Worm (Caenorhabditis elegans) whole organism, young adult: ENCODE measurements around the gene Y62H9A.12.

Experiments used
- B0261.1 ChIP-seq: sonication (generic microtip); optimal IDR thresholded peaks from 2 replicates; lab custom pipeline; 2016; ENCODE audit warnings: mild to moderate bottlenecking, missing genetic modification characterization, moderate library complexity, missing compliant biosample characterization
- B0336.3 ChIP-seq: fragments of 200-800 bp; sonication (Bioruptor generic); IDR thresholded peaks from 2 replicates; pipeline ENCODE4 v1.3.6; 2022; ENCODE audit warnings: missing genetic modification characterization, missing compliant biosample characterization
- C17E4.6 ChIP-seq: fragments of 200-800 bp; sonication (Bioruptor generic); IDR thresholded peaks from 2 replicates; pipeline ENCODE4 v1.3.6; 2022; ENCODE audit warnings: missing genetic modification reagents, missing genetic modification characterization, missing compliant biosample characterization
- F10E7.11 ChIP-seq: sonication (generic microtip); optimal IDR thresholded peaks from 2 replicates; lab custom pipeline; 2017; ENCODE audit warnings: mild to moderate bottlenecking, missing genetic modification characterization, moderate library complexity, missing compliant biosample characterization
- F39B2.1 ChIP-seq: fragments of 200-800 bp; sonication (Bioruptor generic); IDR thresholded peaks from 2 replicates; pipeline ENCODE4 v1.3.6; 2022; ENCODE audit warnings: missing genetic modification reagents, missing genetic modification characterization, missing compliant biosample characterization
- F52B5.7 ChIP-seq: sonication (generic microtip); optimal IDR thresholded peaks from 2 replicates; lab custom pipeline; 2016; ENCODE audit warnings: mild to moderate bottlenecking, missing genetic modification characterization, missing compliant biosample characterization
- K12H6.12 ChIP-seq: fragments of 200-800 bp; sonication (Bioruptor generic); optimal IDR thresholded peaks from 2 replicates; lab custom pipeline; 2018; ENCODE audit warnings: mild to moderate bottlenecking, missing genetic modification characterization, missing compliant biosample characterization
- T26A5.8 ChIP-seq: sonication (generic microtip); optimal IDR thresholded peaks from 2 replicates; lab custom pipeline; 2016; ENCODE audit warnings: missing genetic modification characterization, missing compliant biosample characterization
- Y56A3A.18 ChIP-seq: fragments of 200-800 bp; sonication (Bioruptor generic); IDR thresholded peaks from 2 replicates; pipeline ENCODE4 v1.3.6; 2022; ENCODE audit warnings: missing genetic modification reagents, missing genetic modification characterization, missing compliant biosample characterization
- Y67H2A.10 ChIP-seq: fragments of 200-800 bp; sonication (Bioruptor generic); conservative IDR thresholded peaks from 2 replicates; pipeline ENCODE4 v1.3.6; 2022; ENCODE audit warnings: missing genetic modification reagents, missing genetic modification characterization, missing compliant biosample characterization
- ZK185.1 ChIP-seq: sonication (generic microtip); optimal IDR thresholded peaks from 2 replicates; lab custom pipeline; 2016; ENCODE audit warnings: mild to moderate bottlenecking, missing genetic modification characterization, missing compliant biosample characterization; ENCODE audit not compliant: poor library complexity, severe bottlenecking
- atf-7 ChIP-seq: sonication (generic microtip); optimal IDR thresholded peaks from 2 replicates; lab custom pipeline; 2017; ENCODE audit warnings: mild to moderate bottlenecking, missing genetic modification characterization, missing compliant biosample characterization
- athp-1 ChIP-seq: sonication (generic microtip); optimal IDR thresholded peaks from 2 replicates; lab custom pipeline; 2017; ENCODE audit warnings: mild to moderate bottlenecking, missing genetic modification characterization, missing compliant biosample characterization
- attf-6 ChIP-seq: fragments of 200-800 bp; sonication (Bioruptor generic); IDR thresholded peaks from 2 replicates; pipeline ENCODE4 v1.3.6; 2022; ENCODE audit warnings: missing genetic modification reagents, missing genetic modification characterization, missing compliant biosample characterization
- cebp-1 ChIP-seq, 2 experiments: fragments of 200-800 bp in 1 of 2; sonication (Bioruptor generic) in 1 of 2; sonication (generic microtip) in 1 of 2; IDR thresholded peaks in 1 of 2; optimal IDR thresholded peaks in 1 of 2; 2 replicates each; pipeline versions ENCODE4 v1.3.6 to Lab custom; 2017 to 2022; ENCODE audit warnings: missing compliant biosample characterization in 2 of 2, missing genetic modification characterization in 2 of 2, mild to moderate bottlenecking in 1 of 2, missing genetic modification reagents in 1 of 2, moderate library complexity in 1 of 2
- ceh-58 ChIP-seq: fragments of 200-800 bp; sonication (Bioruptor generic); IDR thresholded peaks from 2 replicates; pipeline ENCODE4 v1.3.6; 2022; ENCODE audit warnings: missing genetic modification characterization, missing compliant biosample characterization
- die-1 ChIP-seq: sonication (generic microtip); optimal IDR thresholded peaks from 2 replicates; lab custom pipeline; 2016; ENCODE audit warnings: missing genotype, mild to moderate bottlenecking, missing genetic modification characterization, missing compliant biosample characterization
- egl-18 ChIP-seq: fragments of 200-800 bp; sonication (Bioruptor generic); IDR thresholded peaks from 2 replicates; pipeline ENCODE4 v1.3.6; 2022; ENCODE audit warnings: missing genetic modification reagents, missing genetic modification characterization, missing compliant biosample characterization
- ets-4 ChIP-seq: fragments of 200-800 bp; sonication (Bioruptor generic); optimal IDR thresholded peaks from 2 replicates; lab custom pipeline; 2018; ENCODE audit warnings: mild to moderate bottlenecking, missing genetic modification characterization, missing compliant biosample characterization
- hmg-1.2 ChIP-seq: fragments of 200-800 bp; sonication (Bioruptor generic); IDR thresholded peaks from 2 replicates; pipeline ENCODE4 v1.3.6; 2022; ENCODE audit warnings: missing genetic modification reagents, missing genetic modification characterization, missing compliant biosample characterization
- lag-1 ChIP-seq: fragments of 200-800 bp; sonication (Bioruptor generic); IDR thresholded peaks from 2 replicates; pipeline ENCODE4 v1.3.6; 2022; ENCODE audit warnings: missing genetic modification reagents, missing genetic modification characterization, missing compliant biosample characterization
- lin-35 ChIP-seq, 3 experiments: fragments of 150-350 bp in 2 of 3; sonication (generic microtip) in 1 of 3; optimal IDR thresholded peaks; 2 replicates each; lab custom pipeline; 2014 to 2018; ENCODE audit warnings: missing biosample characterization in 3 of 3, missing genetic modification characterization in 3 of 3, missing genetic modification reagents in 3 of 3
- mel-28 ChIP-seq: sonication (generic microtip); optimal IDR thresholded peaks from 2 replicates; lab custom pipeline; 2016; ENCODE audit warnings: borderline replicate concordance, mild to moderate bottlenecking, missing genetic modification characterization, missing compliant biosample characterization
- nhr-179 ChIP-seq: sonication (generic microtip); optimal IDR thresholded peaks from 2 replicates; lab custom pipeline; 2016; ENCODE audit warnings: mild to moderate bottlenecking, missing genetic modification characterization, missing compliant biosample characterization
- nhr-80 ChIP-seq: sonication (generic microtip); optimal IDR thresholded peaks from 2 replicates; lab custom pipeline; 2016; ENCODE audit warnings: missing genetic modification characterization, missing compliant biosample characterization
- nhr-90 ChIP-seq: sonication (generic microtip); optimal IDR thresholded peaks from 2 replicates; lab custom pipeline; 2016; ENCODE audit warnings: missing genotype, mild to moderate bottlenecking, missing genetic modification characterization, missing compliant biosample characterization
- pha-4 ChIP-seq: fragments of 150-350 bp; sonication (generic microtip); optimal IDR thresholded peaks from 2 replicates; lab custom pipeline; 2014; ENCODE audit warnings: missing biosample characterization, missing genetic modification reagents, missing genetic modification characterization
- snpc-1.1 ChIP-seq: sonication (generic microtip); optimal IDR thresholded peaks from 2 replicates; lab custom pipeline; 2017; ENCODE audit warnings: missing genetic modification characterization, mild to moderate bottlenecking, missing compliant biosample characterization, antibody characterized with exemption, moderate library complexity, missing genotype, missing genetic modification reagents; ENCODE audit not compliant: insufficient read depth
- snpc-1.3 ChIP-seq: sonication (generic microtip); optimal IDR thresholded peaks from 2 replicates; lab custom pipeline; 2017; ENCODE audit warnings: missing genetic modification characterization, mild to moderate bottlenecking, missing compliant biosample characterization, antibody characterized with exemption, moderate library complexity, missing genotype, missing genetic modification reagents; ENCODE audit not compliant: insufficient read depth
- snpc-3.4 ChIP-seq: sonication (generic microtip); optimal IDR thresholded peaks from 2 replicates; lab custom pipeline; 2017; ENCODE audit warnings: missing genetic modification characterization, mild to moderate bottlenecking, missing compliant biosample characterization, antibody characterized with exemption, moderate library complexity, missing genotype, missing genetic modification reagents
- tbx-9 ChIP-seq: sonication (generic microtip); optimal IDR thresholded peaks from 2 replicates; lab custom pipeline; 2016; ENCODE audit warnings: borderline replicate concordance, missing genetic modification characterization, inconsistent platforms, missing compliant biosample characterization
- unc-130 ChIP-seq: sonication (generic microtip); optimal IDR thresholded peaks from 2 replicates; lab custom pipeline; 2016; ENCODE audit warnings: missing genetic modification reagents, missing genetic modification characterization, missing compliant biosample characterization
- xnd-1 ChIP-seq: sonication (generic microtip); optimal IDR thresholded peaks from 2 replicates; lab custom pipeline; 2016; ENCODE audit warnings: missing genotype, missing genetic modification reagents, missing genetic modification characterization, missing compliant biosample characterization
- ztf-25 ChIP-seq: fragments of 200-800 bp; sonication (Bioruptor generic); IDR thresholded peaks from 2 replicates; pipeline ENCODE4 v1.3.6; 2022; ENCODE audit warnings: missing genetic modification reagents, missing genetic modification characterization, missing compliant biosample characterization
- ztf-28 ChIP-seq: fragments of 200-800 bp; sonication (Bioruptor generic); IDR thresholded peaks from 2 replicates; pipeline ENCODE4 v1.3.6; 2022; ENCODE audit warnings: missing genetic modification reagents, missing genetic modification characterization, missing compliant biosample characterization
- ztf-3 ChIP-seq: fragments of 200-800 bp; sonication (Bioruptor generic); optimal IDR thresholded peaks from 2 replicates; lab custom pipeline; 2018; ENCODE audit warnings: mild to moderate bottlenecking, missing genetic modification characterization, missing compliant biosample characterization
- ztf-6 ChIP-seq: fragments of 200-800 bp; sonication (Bioruptor generic); IDR thresholded peaks from 2 replicates; pipeline ENCODE4 v1.3.6; 2022; ENCODE audit warnings: missing genetic modification reagents, missing genetic modification characterization, missing compliant biosample characterization

The Y62H9A.12 gene

ce11 chrX:11908226-11908625, 5.7 kb upstream of the Y62H9A.12 start:
- TF ChIP-seq ztf-25 (GFP tag; lab: Robert Waterston, UW) (no peak), F39B2.1 (no peak), atf-7 (tag; lab: Kevin White, UChicago) (no peak), egl-18 (GFP tag; lab: Robert Waterston, UW) (no peak), ztf-6 (no peak), die-1 (tag; lab: Kevin White, UChicago) (no peak), K12H6.12 (tag; lab: Kevin White, UChicago) (no peak), ztf-28 (GFP tag; lab: Robert Waterston, UW) (no peak), unc-130 (GFP tag; lab: Kevin White, UChicago) (no peak), xnd-1 (tag; lab: Kevin White, UChicago) (no peak), B0336.3 (GFP tag; lab: Robert Waterston, UW) (no peak), B0261.1 (tag; lab: Kevin White, UChicago) (no peak)

ce11 chrX:11909168-11909567, 4.8 kb upstream of the Y62H9A.12 start:
- no peak for TF ChIP-seq nhr-90 (tag; lab: Kevin White, UChicago)
- no peak for TF ChIP-seq T26A5.8 (tag; lab: Kevin White, UChicago)
- TF ChIP-seq pha-4 (tag; lab: Kevin White, UChicago): no peak
- no peak for TF ChIP-seq lin-35 (GFP tag; optimal IDR thresholded peaks at IDR 0.05; lab: Kevin White, UChicago)
- no peak for TF ChIP-seq athp-1 (tag; lab: Kevin White, UChicago)
- TF ChIP-seq F52B5.7 (tag; lab: Kevin White, UChicago): no peak
- peak; percentile 35 for TF ChIP-seq ets-4
- no peak for TF ChIP-seq tbx-9 (tag; lab: Kevin White, UChicago)
- TF ChIP-seq ztf-6: no peak
- TF ChIP-seq F10E7.11 (tag; lab: Kevin White, UChicago): no peak
- peak; percentile 66 for TF ChIP-seq nhr-80 (tag; lab: Kevin White, UChicago)
- no peak for TF ChIP-seq lag-1 (GFP tag; lab: Robert Waterston, UW)
- no peak for TF ChIP-seq B0336.3 (GFP tag; lab: Robert Waterston, UW)
- TF ChIP-seq, all 124 proteins: peak for 2

- TF ChIP-seq hmg-1.2 (GFP tag; lab: Robert Waterston, UW): no peak
- no peak for TF ChIP-seq C17E4.6 (GFP tag; lab: Robert Waterston, UW)
- peak; percentile 15 for TF ChIP-seq nhr-80 (tag; lab: Kevin White, UChicago)
- TF ChIP-seq ZK185.1: no peak
Measured at ce11 chrX:11910046-11910445, 3.9 kb upstream of the Y62H9A.12 start, which contains the start of gene Y62H9A.15. Gene Y62H9A.15 (minus strand): TSS chrX:11910145.

ce11 chrX:11916705-11917104, 2.8 kb downstream of the Y62H9A.12 start, which contains the start of gene Y62H9A.13:
Gene Y62H9A.13 (plus strand): TSS chrX:11917005.
- TF ChIP-seq T26A5.8 (tag; lab: Kevin White, UChicago): no peak
- TF ChIP-seq snpc-1.1: no peak
- TF ChIP-seq unc-130 (GFP tag; lab: Kevin White, UChicago): no peak
- TF ChIP-seq mel-28: no peak
- no peak for TF ChIP-seq Y56A3A.18 (GFP tag; lab: Robert Waterston, UW)
- TF ChIP-seq cebp-1 (GFP tag; IDR thresholded peaks at IDR 0.05; lab: Robert Waterston, UW): no peak
- no peak for TF ChIP-seq cebp-1 (tag; optimal IDR thresholded peaks at IDR 0.05; lab: Kevin White, UChicago)
- TF ChIP-seq ceh-58: no peak
- no peak for TF ChIP-seq nhr-179 (tag; lab: Kevin White, UChicago)
- no peak for TF ChIP-seq Y67H2A.10 (GFP tag; lab: Robert Waterston, UW)
- TF ChIP-seq K12H6.12 (tag; lab: Kevin White, UChicago): no peak
- TF ChIP-seq snpc-1.3: no peak
- no peak for TF ChIP-seq snpc-3.4
- TF ChIP-seq ztf-3: no peak
- TF ChIP-seq attf-6 (GFP tag; lab: Robert Waterston, UW): no peak
- no peak for TF ChIP-seq F39B2.1
- TF ChIP-seq, all 124 proteins: peak for 0
